Worm (Caenorhabditis elegans): ENCODE measurements around the gene unc-44.

The unc-44 gene

ce11 chrIV:5952966-5953365, 22.4 kb upstream of the unc-44 start (continued):
- TF ChIP-seq nhr-129 (tag; optimal IDR thresholded peaks at IDR 0.05): peak; percentile 61
- no peak for TF ChIP-seq elt-1 (tag; optimal IDR thresholded peaks at IDR 0.05)
- TF ChIP-seq nhr-25 (tag; optimal IDR thresholded peaks at IDR 0.05): no peak

ce11 chrIV:5954743-5955142, 20.6 kb upstream of the unc-44 start:
- TF ChIP-seq nhr-6 (tag; optimal IDR thresholded peaks at IDR 0.05) (no peak), aly-2 (tag; optimal IDR thresholded peaks at IDR 0.05) (no peak), mbf-1 (tag; optimal IDR thresholded peaks at IDR 0.05) (no peak), unc-39 (tag; optimal IDR thresholded peaks at IDR 0.05) (no peak), elt-1 (tag; optimal IDR thresholded peaks at IDR 0.05) (no peak), sma-9 (GFP tag; optimal IDR thresholded peaks at IDR 0.05) (no peak), sma-9 (tag; optimal IDR thresholded peaks at IDR 0.05) (no peak), blmp-1 (tag; optimal IDR thresholded peaks at IDR 0.05; ENCODE audit: insufficient read depth) (no peak), ZK546.5 (tag; optimal IDR thresholded peaks at IDR 0.05) (no peak), crh-2 (tag; optimal IDR thresholded peaks at IDR 0.05) (no peak)

ce11 chrIV:5959951-5960350, 15.4 kb upstream of the unc-44 start:
- no peak for TF ChIP-seq mdl-1 (tag; optimal IDR thresholded peaks at IDR 0.05)
- TF ChIP-seq nhr-25 (tag; optimal IDR thresholded peaks at IDR 0.05): no peak
- no peak for TF ChIP-seq skn-1 (tag; optimal IDR thresholded peaks at IDR 0.05)
- TF ChIP-seq nhr-77 (tag; optimal IDR thresholded peaks at IDR 0.05): no peak
- TF ChIP-seq ztf-11 (tag; optimal IDR thresholded peaks at IDR 0.05): no peak
- peak; percentile 69 for TF ChIP-seq crh-2 (tag; optimal IDR thresholded peaks at IDR 0.05)
- peak in 1 of 2 experiments; percentile 35 for TF ChIP-seq lsy-2 (tag; optimal IDR thresholded peaks at IDR 0.05)
- TF ChIP-seq ZK546.5 (tag; optimal IDR thresholded peaks at IDR 0.05): no peak
- TF ChIP-seq unc-39 (tag; optimal IDR thresholded peaks at IDR 0.05): no peak
- no peak for TF ChIP-seq egl-27 (tag; optimal IDR thresholded peaks at IDR 0.05)
- TF ChIP-seq ceh-16 (tag; optimal IDR thresholded peaks at IDR 0.05): no peak
- no peak for TF ChIP-seq nhr-10 (tag; optimal IDR thresholded peaks at IDR 0.05)
- TF ChIP-seq nhr-11 (tag; optimal IDR thresholded peaks at IDR 0.05): no peak
- TF ChIP-seq blmp-1 (tag; optimal IDR thresholded peaks at IDR 0.05; ENCODE audit: insufficient read depth): no peak
- peak; percentile 18 for TF ChIP-seq C34F6.9 (tag; optimal IDR thresholded peaks at IDR 0.05)
- no peak for TF ChIP-seq lin-13 (GFP tag; optimal IDR thresholded peaks at IDR 0.05)
- no peak for TF ChIP-seq ztf-4 (tag; optimal IDR thresholded peaks at IDR 0.05)
- no peak for TF ChIP-seq ceh-82 (tag; optimal IDR thresholded peaks at IDR 0.05)
- TF ChIP-seq alr-1 (tag; optimal IDR thresholded peaks at IDR 0.05): no peak
- no peak for TF ChIP-seq Y55F3AM.14 (GFP tag; optimal IDR thresholded peaks at IDR 0.05)
- TF ChIP-seq nhr-6 (tag; optimal IDR thresholded peaks at IDR 0.05): no peak
- TF ChIP-seq lin-11 (tag; optimal IDR thresholded peaks at IDR 0.05): peak; percentile 21
- TF ChIP-seq R02D3.7 (tag; optimal IDR thresholded peaks at IDR 0.05): no peak
- no peak for TF ChIP-seq dmd-4 (tag; optimal IDR thresholded peaks at IDR 0.05)
- no peak for TF ChIP-seq nhr-237 (tag; optimal IDR thresholded peaks at IDR 0.05)
- TF ChIP-seq gmeb-1 (tag; optimal IDR thresholded peaks at IDR 0.05): no peak
- TF ChIP-seq sem-4 (tag; optimal IDR thresholded peaks at IDR 0.05): peak; percentile 13
- TF ChIP-seq ztf-1 (GFP tag; conservative IDR thresholded peaks at IDR 0.05): no peak
- TF ChIP-seq fos-1 (tag; optimal IDR thresholded peaks at IDR 0.05): no peak
- no peak for TF ChIP-seq elt-3 (tag; optimal IDR thresholded peaks at IDR 0.05)
- TF ChIP-seq F13H6.1 (tag; optimal IDR thresholded peaks at IDR 0.05): no peak
- TF ChIP-seq nhr-129 (tag; optimal IDR thresholded peaks at IDR 0.05): peak; percentile 22
- TF ChIP-seq sma-3 (GFP tag; optimal IDR thresholded peaks at IDR 0.05): no peak
- TF ChIP-seq lin-39 (tag; optimal IDR thresholded peaks at IDR 0.05): no peak
- no peak for TF ChIP-seq elt-1 (tag; optimal IDR thresholded peaks at IDR 0.05)
- peak; percentile 26 for TF ChIP-seq unc-55 (GFP tag; optimal IDR thresholded peaks at IDR 0.05)
- no peak for TF ChIP-seq mab-5 (tag; optimal IDR thresholded peaks at IDR 0.05)
- peak; percentile 69 for TF ChIP-seq zag-1 (tag; optimal IDR thresholded peaks at IDR 0.05)
- TF ChIP-seq mbf-1 (tag; optimal IDR thresholded peaks at IDR 0.05): no peak
- no peak for TF ChIP-seq unc-62 (GFP tag; optimal IDR thresholded peaks at IDR 0.05)
- TF ChIP-seq nhr-23 (tag; optimal IDR thresholded peaks at IDR 0.05): no peak
- TF ChIP-seq aly-2 (tag; optimal IDR thresholded peaks at IDR 0.05): no peak
- no peak for TF ChIP-seq peb-1 (tag; optimal IDR thresholded peaks at IDR 0.05)
- no peak for TF ChIP-seq snpc-4 (tag; optimal IDR thresholded peaks at IDR 0.05)
- TF ChIP-seq sma-9 (GFP tag; optimal IDR thresholded peaks at IDR 0.05): no peak
- TF ChIP-seq sma-9 (tag; optimal IDR thresholded peaks at IDR 0.05): no peak
- TF ChIP-seq ama-1 (optimal IDR thresholded peaks at IDR 0.05): no peak
- no peak for TF ChIP-seq nhr-12 (tag; optimal IDR thresholded peaks at IDR 0.05)
- no peak for TF ChIP-seq nhr-21 (tag; optimal IDR thresholded peaks at IDR 0.05)

All from whole organism, L2 larva.